Worm (Caenorhabditis elegans): Measurements from ENCODE around the gene gpd-3.
A peak's percentile ranks its signal among the peaks of the same experiment; 100 is the strongest.

ce11 chrX:3111066-3111465 lies 2.1 kb downstream of the gpd-3 start:
- TF ChIP-seq blmp-1 (tag; optimal IDR thresholded peaks at IDR 0.05; ENCODE audit: insufficient read depth) (no peak), ztf-11 (tag; optimal IDR thresholded peaks at IDR 0.05) (no peak), sma-9 (GFP tag; optimal IDR thresholded peaks at IDR 0.05) (peak; percentile 46), sma-9 (tag; optimal IDR thresholded peaks at IDR 0.05) (no peak), ztf-1 (GFP tag; conservative IDR thresholded peaks at IDR 0.05) (no peak), mdl-1 (tag; optimal IDR thresholded peaks at IDR 0.05) (peak in 1 of 2 experiments; percentile 48), sma-3 (GFP tag; optimal IDR thresholded peaks at IDR 0.05) (no peak), lsy-2 (tag; optimal IDR thresholded peaks at IDR 0.05) (peak in 1 of 2 experiments; percentile 31), fos-1 (tag; optimal IDR thresholded peaks at IDR 0.05) (no peak), mab-5 (tag; optimal IDR thresholded peaks at IDR 0.05) (no peak), unc-55 (GFP tag; optimal IDR thresholded peaks at IDR 0.05) (peak; percentile 30), unc-39 (tag; optimal IDR thresholded peaks at IDR 0.05) (no peak), lin-13 (GFP tag; optimal IDR thresholded peaks at IDR 0.05) (no peak)

All from whole organism, L2 larva.